Worm (Caenorhabditis elegans): ENCODE results near the gene Y41C4A.9.

Y41C4A.9 gene

DNA sequence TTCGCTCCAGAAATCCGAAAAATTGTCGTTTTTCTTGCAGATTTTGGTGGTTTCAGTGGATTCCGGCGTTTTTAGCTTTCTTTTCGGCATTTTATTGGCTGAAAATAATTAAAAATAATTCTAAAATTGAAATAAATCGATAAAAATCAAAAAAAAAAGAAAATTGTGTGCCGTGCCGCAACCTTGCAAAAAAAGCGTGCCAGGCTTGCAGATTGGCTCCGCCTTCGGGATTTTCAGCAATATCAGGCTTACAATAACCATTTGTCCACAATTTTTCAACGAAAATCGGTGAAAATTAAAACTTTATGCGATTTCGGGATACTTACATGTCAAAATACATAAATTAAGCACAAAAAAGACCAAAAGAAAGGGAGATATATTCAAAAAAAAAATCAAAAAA is at the start of gene Y41C4A.9:
Y41C4A.9 (minus strand) TSS at position 98 of the 400 bp plus-strand sequence.
- TF ChIP-seq nhr-20 (tag; optimal IDR thresholded peaks at IDR 0.05) (no peak), ceh-82 (tag; optimal IDR thresholded peaks at IDR 0.05) (no peak), egl-27 (tag; optimal IDR thresholded peaks at IDR 0.05) (no peak), unc-30 (tag; optimal IDR thresholded peaks at IDR 0.05) (no peak), fkh-10 (GFP tag; optimal IDR thresholded peaks at IDR 0.05) (no peak), lin-35 (GFP tag; optimal IDR thresholded peaks at IDR 0.05) (no peak), snpc-4 (tag; optimal IDR thresholded peaks at IDR 0.05) (no peak), ets-5 (GFP tag; IDR thresholded peaks at IDR 0.05) (no peak), ceh-88 (GFP tag; IDR thresholded peaks at IDR 0.05) (no peak), nhr-85 (tag) (peak; percentile 73), efl-3 (GFP tag; optimal IDR thresholded peaks at IDR 0.05) (no peak), snu-23 (GFP tag; optimal IDR thresholded peaks at IDR 0.05) (no peak), dpl-1 (GFP tag; optimal IDR thresholded peaks at IDR 0.05) (peak in 1 of 3 experiments; percentile 22), nhr-77 (tag; optimal IDR thresholded peaks at IDR 0.05) (no peak), fkh-8 (tag; optimal IDR thresholded peaks at IDR 0.05) (no peak), ceh-63 (GFP tag; optimal IDR thresholded peaks at IDR 0.05) (no peak), efl-1 (optimal IDR thresholded peaks at IDR 0.05) (peak; percentile 29 to 58), efl-1 (GFP tag; optimal IDR thresholded peaks at IDR 0.05 in 1 of 2) (peak; percentile 10 to 87), lin-39 (tag; optimal IDR thresholded peaks at IDR 0.05) (no peak), lin-15B (tag; optimal IDR thresholded peaks at IDR 0.05) (no peak), ztf-11 (tag; optimal IDR thresholded peaks at IDR 0.05) (no peak), alr-1 (tag; optimal IDR thresholded peaks at IDR 0.05; ENCODE audit: borderline replicate concordance) (no peak), nhr-11 (tag; optimal IDR thresholded peaks at IDR 0.05) (no peak), mdl-1 (tag; optimal IDR thresholded peaks at IDR 0.05) (no peak), ceh-90 (tag; optimal IDR thresholded peaks at IDR 0.05) (no peak), zip-4 (GFP tag; optimal IDR thresholded peaks at IDR 0.05) (no peak), unc-62 (GFP tag; optimal IDR thresholded peaks at IDR 0.05) (no peak)

DNA sequence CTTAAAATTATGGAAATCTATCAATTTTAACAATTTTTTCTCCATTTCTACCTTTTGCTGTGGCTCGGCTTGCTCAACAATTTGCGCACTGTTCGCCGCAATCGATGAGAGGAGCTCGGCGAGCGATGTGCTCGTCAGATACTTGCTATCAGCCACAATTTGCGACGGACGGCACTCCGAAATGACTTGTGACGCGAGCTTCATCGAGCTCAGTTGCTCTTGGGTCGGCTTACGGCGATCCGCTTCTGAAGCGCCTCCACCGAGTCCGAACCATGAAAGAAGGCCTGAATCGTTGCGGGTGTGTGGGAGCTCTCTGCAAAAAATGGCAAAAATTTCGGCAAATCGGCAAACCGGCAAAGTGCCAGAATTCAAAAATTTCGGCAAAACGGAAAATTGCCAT is 42.2 kb upstream of the Y41C4A.9 start:
- TF ChIP-seq fkh-4 (tag; optimal IDR thresholded peaks at IDR 0.05; ENCODE audit: borderline replicate concordance) (no peak), C16A3.4 (tag; optimal IDR thresholded peaks at IDR 0.05) (no peak), ztf-4 (tag; optimal IDR thresholded peaks at IDR 0.05) (no peak), nhr-84 (tag; optimal IDR thresholded peaks at IDR 0.05) (no peak), nhr-237 (tag; optimal IDR thresholded peaks at IDR 0.05) (no peak), lin-35 (GFP tag; optimal IDR thresholded peaks at IDR 0.05) (no peak), ets-5 (GFP tag; IDR thresholded peaks at IDR 0.05) (no peak), sox-4 (tag; optimal IDR thresholded peaks at IDR 0.05) (no peak), pax-3 (tag; optimal IDR thresholded peaks at IDR 0.05) (no peak), sptf-1 (tag; optimal IDR thresholded peaks at IDR 0.05) (no peak)

DNA sequence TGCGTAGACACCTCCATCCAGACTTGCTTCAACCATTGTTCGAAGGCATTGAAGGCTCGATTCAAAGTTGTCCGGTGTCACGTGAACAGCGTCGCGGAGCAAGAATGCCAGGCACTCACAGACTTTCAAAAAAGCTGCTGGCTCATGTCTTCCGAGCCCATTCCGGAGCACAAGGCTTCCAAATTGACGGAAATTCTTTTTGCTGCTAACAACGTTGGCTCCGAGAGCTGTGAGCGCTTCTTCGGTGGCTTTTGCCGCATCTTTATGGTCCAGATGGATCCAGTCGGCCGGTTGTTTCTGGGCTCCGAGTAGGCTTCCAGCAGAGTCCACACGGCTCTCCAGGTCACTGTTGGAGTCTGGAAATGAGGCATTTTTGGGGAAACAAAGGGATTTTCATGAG is 39.4 kb upstream of the Y41C4A.9 start:
- TF ChIP-seq aha-1 (tag; optimal IDR thresholded peaks at IDR 0.05) = no peak
- TF ChIP-seq fkh-4 (tag; optimal IDR thresholded peaks at IDR 0.05; ENCODE audit: borderline replicate concordance) = no peak
- TF ChIP-seq C04F5.9 (tag; optimal IDR thresholded peaks at IDR 0.05) = no peak
- no peak for TF ChIP-seq dpl-1 (GFP tag; optimal IDR thresholded peaks at IDR 0.05)
- TF ChIP-seq elt-3 (tag; optimal IDR thresholded peaks at IDR 0.05) = no peak
- no peak for TF ChIP-seq nhr-12 (tag; optimal IDR thresholded peaks at IDR 0.05)
- no peak for TF ChIP-seq sptf-1 (tag; optimal IDR thresholded peaks at IDR 0.05)
- TF ChIP-seq nhr-47 (tag; optimal IDR thresholded peaks at IDR 0.05) = no peak
- no peak for TF ChIP-seq ztf-11 (tag; optimal IDR thresholded peaks at IDR 0.05)
- TF ChIP-seq F16B12.6 (tag; optimal IDR thresholded peaks at IDR 0.05) = no peak
- TF ChIP-seq hpl-2 (GFP tag; optimal IDR thresholded peaks at IDR 0.05) = no peak
- no peak for TF ChIP-seq tbx-2 (tag; optimal IDR thresholded peaks at IDR 0.05)
- TF ChIP-seq C16A3.4 (tag; optimal IDR thresholded peaks at IDR 0.05) = no peak
- no peak for TF ChIP-seq elt-2 (tag; optimal IDR thresholded peaks at IDR 0.05)
